Fruit fly (Drosophila melanogaster): ENCODE measurements around the gene CG11970.

The CG11970 gene

dm6 chr3R:8984602-8985074 lies at the start of gene CG11970:
CG11970 (plus strand) TSS chr3R:8984718.
- TF ChIP-seq Dll (optimal IDR thresholded peaks at IDR 0.05) (no peak), psq (optimal IDR thresholded peaks at IDR 0.05) (no peak), usp (GFP tag; optimal IDR thresholded peaks at IDR 0.05) (no peak), pan (optimal IDR thresholded peaks at IDR 0.05) (no peak), CG8478 (optimal IDR thresholded peaks at IDR 0.05) (no peak), EcR (GFP tag; optimal IDR thresholded peaks at IDR 0.05) (no peak)

DNA sequence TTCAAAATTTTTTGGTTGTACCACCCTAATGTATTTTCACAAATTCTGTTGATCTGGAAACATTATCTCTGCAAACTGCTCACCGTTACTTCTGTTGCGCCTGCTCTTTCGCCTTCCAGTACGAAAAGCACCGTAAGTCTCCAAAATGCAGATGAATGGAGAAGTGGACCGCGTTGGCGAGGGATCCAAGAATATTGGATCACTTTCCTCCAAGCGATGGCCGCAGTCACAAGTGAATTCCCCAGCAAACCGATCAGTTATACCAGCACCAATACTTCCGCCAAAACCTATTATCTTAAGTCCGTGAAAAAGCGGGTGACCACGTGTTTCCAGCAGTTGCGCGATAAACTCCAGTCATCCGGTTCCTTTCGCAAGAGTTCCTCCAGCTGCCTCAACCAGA lies 49.6 kb upstream of the CG11970 start, which contains the start of gene osk:
TSS of gene osk (plus strand) at position 197 of the 400 bp plus-strand sequence.
- TF ChIP-seq CG8478 (optimal IDR thresholded peaks at IDR 0.05) (no peak), EcR (GFP tag; optimal IDR thresholded peaks at IDR 0.05) (no peak), usp (GFP tag; optimal IDR thresholded peaks at IDR 0.05) (no peak), psq (optimal IDR thresholded peaks at IDR 0.05) (no peak), pan (optimal IDR thresholded peaks at IDR 0.05) (no peak), Dll (optimal IDR thresholded peaks at IDR 0.05) (no peak)

DNA sequence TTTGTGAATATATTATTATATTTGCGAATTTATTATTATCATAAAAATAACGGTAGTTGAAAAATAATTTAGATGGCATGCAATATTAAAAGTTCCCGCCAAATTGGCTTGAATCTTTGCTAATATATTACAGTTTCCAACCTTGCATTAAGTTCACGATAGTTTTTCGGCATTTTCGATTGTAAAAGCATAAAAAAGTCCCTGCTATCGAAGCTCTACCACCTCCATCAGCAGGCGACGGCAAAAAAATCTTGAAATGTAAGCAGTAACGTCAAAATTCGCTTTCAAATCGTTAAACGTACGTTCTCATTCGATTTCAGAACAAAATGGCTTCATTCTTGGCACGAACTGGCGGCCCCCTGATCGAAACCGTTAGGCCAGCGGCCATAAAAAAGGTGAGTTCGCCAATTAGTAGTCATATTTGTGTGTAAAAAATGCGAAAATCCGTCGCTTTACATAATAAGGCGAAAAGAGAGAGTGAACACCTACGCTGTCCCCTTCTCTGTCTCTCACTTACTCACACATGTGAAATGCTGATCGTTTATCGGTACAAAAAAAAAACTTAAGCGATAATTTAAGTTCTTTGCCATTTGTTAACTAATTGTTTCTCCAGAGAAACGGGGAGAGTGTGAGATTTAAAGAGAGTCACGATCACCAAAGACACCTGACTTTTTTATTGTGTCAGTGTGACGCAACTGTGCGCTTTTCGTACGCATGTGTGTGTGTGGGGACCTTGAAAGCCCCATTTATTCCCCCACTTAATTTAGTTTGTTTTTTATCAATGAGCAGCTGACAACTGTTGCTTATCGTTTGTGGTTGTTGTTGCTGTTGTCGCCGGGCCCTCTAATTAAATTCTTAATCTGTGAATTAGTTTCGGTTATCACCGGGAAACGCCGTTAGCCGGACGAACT lies 45.8 kb upstream of the CG11970 start, which contains the start of gene ScsbetaA:
TSS of gene ScsbetaA (plus strand) at position 231 of the 911 bp plus-strand sequence.
- TF ChIP-seq Dll (optimal IDR thresholded peaks at IDR 0.05) (no peak), psq (optimal IDR thresholded peaks at IDR 0.05) (no peak), usp (GFP tag; optimal IDR thresholded peaks at IDR 0.05) (no peak), EcR (GFP tag; optimal IDR thresholded peaks at IDR 0.05) (no peak)

- TF ChIP-seq usp (GFP tag; optimal IDR thresholded peaks at IDR 0.05) (no peak), psq (optimal IDR thresholded peaks at IDR 0.05) (no peak)
These were observed 44.8 kb upstream of the CG11970 start for dm6 chr3R:8939750-8940149.

- TF ChIP-seq usp (GFP tag; optimal IDR thresholded peaks at IDR 0.05) (no peak), pan (optimal IDR thresholded peaks at IDR 0.05) (no peak), Dll (optimal IDR thresholded peaks at IDR 0.05) (no peak), psq (optimal IDR thresholded peaks at IDR 0.05) (no peak), EcR (GFP tag; optimal IDR thresholded peaks at IDR 0.05) (no peak), CG8478 (optimal IDR thresholded peaks at IDR 0.05) (no peak)
These were observed 39.7 kb upstream of the CG11970 start, which contains the start of gene CG11964 for dm6 chr3R:8944866-8945265. CG11964 (minus strand) TSS chr3R:8945020.

DNA sequence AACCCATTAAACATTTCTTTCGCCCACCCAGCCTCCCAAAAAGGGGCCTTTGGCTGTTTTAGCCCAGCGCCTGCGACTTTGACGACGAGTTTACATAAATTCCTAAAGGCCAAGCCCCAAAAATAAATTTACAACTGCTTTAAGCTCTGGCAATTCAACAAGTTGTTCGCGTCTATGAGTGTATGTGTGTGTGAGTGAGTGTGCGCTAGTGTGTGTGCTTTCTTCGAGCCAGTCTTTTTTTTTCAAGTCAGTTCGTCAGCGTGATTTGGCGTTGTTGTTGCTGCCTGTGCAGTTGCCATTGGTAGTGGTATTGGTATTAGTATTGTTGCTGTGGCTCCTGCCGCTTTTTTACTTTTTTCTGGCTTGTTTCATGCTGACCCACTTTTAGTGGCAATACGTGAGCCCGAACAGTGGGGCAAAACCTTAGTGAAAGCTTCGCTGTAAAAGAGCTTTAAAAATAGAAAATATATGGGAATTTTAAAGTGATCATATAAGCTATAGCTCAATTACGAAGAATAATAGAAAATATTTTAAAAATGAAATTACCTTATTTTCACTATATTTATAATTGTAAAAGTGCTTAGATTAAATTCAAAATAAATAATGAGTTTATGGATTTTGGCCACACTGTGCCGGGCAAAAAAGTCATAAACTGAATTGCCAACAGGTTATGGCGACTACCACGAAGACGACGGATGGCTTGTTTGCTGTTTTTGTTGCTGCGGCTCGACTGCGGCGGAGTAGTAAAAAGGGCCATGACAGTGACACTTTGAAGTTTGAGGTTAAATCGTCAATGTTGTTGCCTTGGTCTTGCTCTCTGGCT lies 38.8 kb upstream of the CG11970 start:
- TF ChIP-seq psq (optimal IDR thresholded peaks at IDR 0.05) (no peak), usp (GFP tag; optimal IDR thresholded peaks at IDR 0.05) (no peak), EcR (GFP tag; optimal IDR thresholded peaks at IDR 0.05) (no peak), CG8478 (optimal IDR thresholded peaks at IDR 0.05) (no peak), pan (optimal IDR thresholded peaks at IDR 0.05) (no peak), Dll (optimal IDR thresholded peaks at IDR 0.05) (no peak)

DNA sequence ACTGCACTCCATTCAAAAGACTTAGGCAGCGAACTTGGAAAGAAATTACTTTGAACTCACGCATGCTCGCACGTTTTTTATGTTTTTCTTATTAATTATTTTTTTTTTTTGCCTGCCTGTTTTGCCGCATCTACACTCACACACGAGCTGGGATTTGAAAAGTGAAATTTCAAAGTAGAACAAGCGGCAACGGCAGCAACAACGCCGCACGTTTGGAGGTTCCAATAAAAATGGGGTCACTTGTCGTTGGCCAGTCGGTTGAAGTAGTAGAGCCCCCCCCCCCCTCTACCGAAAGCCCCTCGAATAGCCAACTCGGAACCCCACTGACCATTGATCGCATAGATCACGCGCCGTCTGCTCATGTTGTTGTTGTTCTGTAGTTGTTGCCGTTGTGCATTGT lies 38.1 kb upstream of the CG11970 start:
- TF ChIP-seq CG8478 (optimal IDR thresholded peaks at IDR 0.05) = no peak
- no peak for TF ChIP-seq pan (optimal IDR thresholded peaks at IDR 0.05)
- no peak for TF ChIP-seq Dll (optimal IDR thresholded peaks at IDR 0.05)
- no peak for TF ChIP-seq usp (GFP tag; optimal IDR thresholded peaks at IDR 0.05)
- TF ChIP-seq EcR (GFP tag; optimal IDR thresholded peaks at IDR 0.05) = no peak
- no peak for TF ChIP-seq psq (optimal IDR thresholded peaks at IDR 0.05)

- TF ChIP-seq CG8478 (optimal IDR thresholded peaks at IDR 0.05) (no peak), EcR (GFP tag; optimal IDR thresholded peaks at IDR 0.05) (no peak), Dll (optimal IDR thresholded peaks at IDR 0.05) (no peak), usp (GFP tag; optimal IDR thresholded peaks at IDR 0.05) (no peak), pan (optimal IDR thresholded peaks at IDR 0.05) (no peak)
These were observed 36.6 kb upstream of the CG11970 start for dm6 chr3R:8947757-8948428.

DNA sequence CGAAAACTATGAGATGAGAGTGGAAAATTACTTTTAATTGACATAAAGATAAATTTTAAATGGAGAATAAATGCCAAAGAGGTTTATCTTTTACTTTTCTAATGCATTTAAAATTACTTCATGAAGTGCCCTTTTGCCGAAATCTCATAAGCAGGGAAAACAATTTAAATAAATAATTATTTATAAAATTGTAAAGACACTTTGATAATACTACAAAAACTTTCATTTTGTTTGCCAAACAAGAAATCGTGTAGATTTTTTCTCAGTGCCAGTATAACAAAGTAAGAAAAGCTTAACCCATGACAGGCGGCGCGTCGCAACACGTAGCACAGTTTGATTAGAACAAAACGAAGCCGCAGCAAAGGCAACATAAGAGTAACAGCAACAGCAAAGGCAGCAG lies 35.7 kb upstream of the CG11970 start:
- TF ChIP-seq pan (optimal IDR thresholded peaks at IDR 0.05) (no peak), CG8478 (optimal IDR thresholded peaks at IDR 0.05) (no peak)

DNA sequence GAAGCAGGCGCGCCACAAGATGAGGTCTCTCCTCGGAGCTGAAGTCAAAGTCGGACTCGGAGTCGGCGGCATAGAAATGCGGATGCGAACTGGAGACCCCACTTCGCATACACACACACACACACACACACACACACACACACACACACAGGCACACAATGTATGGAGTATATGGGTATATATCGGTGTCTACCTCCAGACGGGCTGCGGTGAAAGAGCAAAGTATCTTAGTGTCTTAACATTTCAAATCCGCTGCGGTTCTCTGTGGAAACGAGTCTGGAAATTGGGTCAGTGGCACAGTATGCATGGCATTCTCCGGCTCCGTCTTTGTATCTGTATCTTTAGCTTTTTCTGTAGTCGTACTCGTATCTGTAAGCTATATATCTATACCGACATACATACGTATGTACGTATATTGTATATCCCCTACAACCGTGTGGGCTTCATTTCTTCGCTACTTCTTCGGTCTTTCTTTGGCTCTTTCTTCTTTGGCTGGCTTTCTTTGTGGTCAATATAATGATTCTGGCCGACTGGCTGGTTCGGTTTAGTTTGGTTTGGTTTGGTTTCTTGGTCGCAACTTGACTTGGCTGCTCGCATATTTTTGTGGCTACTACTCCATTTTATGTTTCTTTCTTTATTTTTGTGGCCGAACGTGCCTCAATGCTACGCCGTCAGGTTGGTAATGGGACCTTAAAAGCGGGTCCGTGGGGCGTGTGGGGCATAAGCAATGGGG lies 35.0 kb upstream of the CG11970 start:
- no peak for TF ChIP-seq CG8478 (optimal IDR thresholded peaks at IDR 0.05)

dm6 chr3R:8954515-8955358 lies 29.8 kb upstream of the CG11970 start:
- TF ChIP-seq Dll (optimal IDR thresholded peaks at IDR 0.05) = no peak
- no peak for TF ChIP-seq usp (GFP tag; optimal IDR thresholded peaks at IDR 0.05)
- TF ChIP-seq CG8478 (optimal IDR thresholded peaks at IDR 0.05) = no peak
- TF ChIP-seq psq (optimal IDR thresholded peaks at IDR 0.05) = no peak
- no peak for TF ChIP-seq pan (optimal IDR thresholded peaks at IDR 0.05)
- TF ChIP-seq EcR (GFP tag; optimal IDR thresholded peaks at IDR 0.05) = no peak

Measured in whole organism.